Worm (Caenorhabditis elegans) whole organism, L4 larva: Measurements from ENCODE around the gene spv-1.

ENCODE experiments used
- F26F4.8 ChIP-seq: fragments of 200-800 bp; sonication (Bioruptor generic); conservative IDR thresholded peaks from 2 replicates; pipeline ENCODE4 v1.3.6; 2022; ENCODE audit warnings: missing genetic modification characterization, missing compliant biosample characterization
- F49E8.2 ChIP-seq: sonication (generic microtip); optimal IDR thresholded peaks from 2 replicates; lab custom pipeline; 2016; ENCODE audit warnings: missing compliant biosample characterization, mild to moderate bottlenecking, missing genetic modification characterization, borderline replicate concordance
- R02D3.7 ChIP-seq: fragments of 150-350 bp; sonication (generic microtip); optimal IDR thresholded peaks from 3 replicates; lab custom pipeline; 2014; ENCODE audit warnings: missing biosample characterization, missing genetic modification characterization
- T20F7.1 ChIP-seq: fragments of 200-800 bp; sonication (Bioruptor generic); optimal IDR thresholded peaks from 2 replicates; lab custom pipeline; 2018; ENCODE audit warnings: mild to moderate bottlenecking, missing genetic modification characterization, missing compliant biosample characterization
- Y48G9A.11 ChIP-seq: fragments of 200-800 bp; sonication (Bioruptor generic); IDR thresholded peaks from 2 replicates; pipeline ENCODE4 v1.3.6; 2022; ENCODE audit warnings: missing genetic modification reagents, missing genetic modification characterization, missing compliant biosample characterization
- Y5F2A.4 ChIP-seq: fragments of 200-800 bp; sonication (Bioruptor generic); optimal IDR thresholded peaks from 2 replicates; lab custom pipeline; 2018; ENCODE audit warnings: mild to moderate bottlenecking, missing genetic modification characterization, missing compliant biosample characterization
- ZK546.5 ChIP-seq, 2 experiments: sonication (generic microtip); optimal IDR thresholded peaks; 2 replicates each; lab custom pipeline; 2017; ENCODE audit warnings: missing biosample characterization in 2 of 2, missing genetic modification characterization in 2 of 2
- ama-1 ChIP-seq: fragments of 150-350 bp; optimal IDR thresholded peaks from 2 replicates; lab custom pipeline; 2014; ENCODE audit warnings: inconsistent platforms, mixed read lengths
- arid-1 ChIP-seq: fragments of 200-800 bp; sonication (Bioruptor generic); conservative IDR thresholded peaks from 2 replicates; pipeline ENCODE4 v1.3.6; 2022; ENCODE audit warnings: missing genetic modification reagents, missing genetic modification characterization, missing compliant biosample characterization
- ceh-32 ChIP-seq: sonication (generic microtip); optimal IDR thresholded peaks from 2 replicates; lab custom pipeline; 2016; ENCODE audit warnings: mild to moderate bottlenecking, missing genetic modification characterization, missing compliant biosample characterization; ENCODE audit not compliant: poor library complexity
- ceh-82 ChIP-seq: sonication (generic microtip); optimal IDR thresholded peaks from 2 replicates; lab custom pipeline; 2017; ENCODE audit warnings: missing biosample characterization, missing genetic modification characterization
- cey-2 ChIP-seq: sonication (generic microtip); optimal IDR thresholded peaks from 3 replicates; lab custom pipeline; 2017; ENCODE audit warnings: missing genetic modification characterization, mild to moderate bottlenecking, missing compliant biosample characterization, antibody characterized with exemption, borderline replicate concordance; ENCODE audit not compliant: insufficient read depth
- dmd-6 ChIP-seq: fragments of 200-800 bp; sonication (Bioruptor generic); IDR thresholded peaks from 2 replicates; pipeline ENCODE4 v1.3.6; 2022; ENCODE audit warnings: missing genetic modification reagents, missing genetic modification characterization, missing compliant biosample characterization
- dmd-9 ChIP-seq: fragments of 200-800 bp; sonication (Bioruptor generic); IDR thresholded peaks from 2 replicates; pipeline ENCODE4 v1.3.6; 2022; ENCODE audit warnings: missing genetic modification reagents, missing genetic modification characterization, missing compliant biosample characterization
- duxl-1 ChIP-seq: sonication (generic microtip); optimal IDR thresholded peaks from 2 replicates; lab custom pipeline; 2016; ENCODE audit warnings: mild to moderate bottlenecking, missing genetic modification characterization, moderate library complexity, missing compliant biosample characterization; ENCODE audit not compliant: poor library complexity
- dve-1 ChIP-seq: sonication (generic microtip); optimal IDR thresholded peaks from 2 replicates; lab custom pipeline; 2017; ENCODE audit warnings: antibody characterized with exemption, mild to moderate bottlenecking, missing genetic modification characterization, missing compliant biosample characterization; ENCODE audit not compliant: insufficient read depth
- fos-1 ChIP-seq: fragments of 150-350 bp; optimal IDR thresholded peaks from 2 replicates; lab custom pipeline; 2014; ENCODE audit warnings: missing biosample characterization, missing genetic modification characterization
- gei-8 ChIP-seq: fragments of 200-800 bp; sonication (Bioruptor generic); optimal IDR thresholded peaks from 2 replicates; lab custom pipeline; 2018; ENCODE audit warnings: mild to moderate bottlenecking, missing genetic modification characterization, missing compliant biosample characterization
- hif-1 ChIP-seq, 2 experiments: sonication (generic microtip); optimal IDR thresholded peaks; 2 replicates each; lab custom pipeline; 2016 to 2017; ENCODE audit warnings: missing compliant biosample characterization in 2 of 2, missing genetic modification characterization in 2 of 2, missing genetic modification reagents in 2 of 2, missing genotype in 2 of 2, mild to moderate bottlenecking in 1 of 2
- hlh-30 ChIP-seq: sonication (generic microtip); optimal IDR thresholded peaks from 2 replicates; lab custom pipeline; 2017; ENCODE audit warnings: antibody characterized with exemption, mild to moderate bottlenecking, missing genetic modification characterization, missing compliant biosample characterization; ENCODE audit not compliant: insufficient read depth
- lin-29 ChIP-seq: fragments of 200-800 bp; sonication (Bioruptor generic); IDR thresholded peaks from 2 replicates; pipeline ENCODE4 v1.3.6; 2022; ENCODE audit warnings: missing genetic modification reagents, missing genetic modification characterization, missing compliant biosample characterization
- lin-38 ChIP-seq: fragments of 200-800 bp; sonication (Bioruptor generic); IDR thresholded peaks from 2 replicates; pipeline ENCODE4 v1.3.6; 2022; ENCODE audit warnings: missing genetic modification reagents, missing genetic modification characterization, missing compliant biosample characterization
- lin-39 ChIP-seq: fragments of 150-350 bp; optimal IDR thresholded peaks from 2 replicates; lab custom pipeline; 2014; ENCODE audit warnings: missing biosample characterization, missing genetic modification reagents, missing genetic modification characterization
- lir-3 ChIP-seq: sonication (generic microtip); optimal IDR thresholded peaks from 2 replicates; lab custom pipeline; 2016; ENCODE audit warnings: mild to moderate bottlenecking, missing genetic modification characterization, missing compliant biosample characterization
- lsy-2 ChIP-seq, 2 experiments: fragments of 150-350 bp in 1 of 2; sonication (generic microtip) in 1 of 2; optimal IDR thresholded peaks; 2 replicates each; lab custom pipeline; 2014 to 2017; ENCODE audit warnings: missing biosample characterization in 2 of 2, missing genetic modification characterization in 2 of 2
- madf-9 ChIP-seq: fragments of 200-800 bp; sonication (Bioruptor generic); conservative IDR thresholded peaks from 2 replicates; pipeline ENCODE4 v1.3.6; 2022; ENCODE audit warnings: missing genetic modification reagents, missing genetic modification characterization, missing compliant biosample characterization
- mdl-1 ChIP-seq, 2 experiments: fragments of 150-350 bp in 1 of 2; sonication (generic microtip) in 1 of 2; optimal IDR thresholded peaks; 2 replicates each; lab custom pipeline; 2014 to 2017; ENCODE audit warnings: missing biosample characterization in 2 of 2, missing genetic modification characterization in 2 of 2
- mep-1 ChIP-seq: fragments of 150-350 bp; sonication (generic microtip); optimal IDR thresholded peaks from 3 replicates; lab custom pipeline; 2014; ENCODE audit warnings: missing biosample characterization, missing genetic modification characterization
- mes-2 ChIP-seq: sonication (generic microtip); optimal IDR thresholded peaks from 2 replicates; lab custom pipeline; 2016; ENCODE audit warnings: missing genotype, mild to moderate bottlenecking, missing genetic modification characterization, missing compliant biosample characterization; ENCODE audit not compliant: poor library complexity, severe bottlenecking
- mxl-3 ChIP-seq: fragments of 200-800 bp; sonication (Bioruptor generic); optimal IDR thresholded peaks from 2 replicates; lab custom pipeline; 2018; ENCODE audit warnings: mild to moderate bottlenecking, missing genetic modification characterization, missing compliant biosample characterization
- nhr-28 ChIP-seq: fragments of 150-350 bp; optimal IDR thresholded peaks from 2 replicates; lab custom pipeline; 2014; ENCODE audit warnings: missing biosample characterization, missing genetic modification characterization
- nhr-42 ChIP-seq: fragments of 200-800 bp; sonication (Bioruptor generic); IDR thresholded peaks from 2 replicates; pipeline ENCODE4 v1.3.6; 2022; ENCODE audit warnings: missing genetic modification characterization, missing compliant biosample characterization
- nhr-48 ChIP-seq: sonication (generic microtip); optimal IDR thresholded peaks from 2 replicates; lab custom pipeline; 2016; ENCODE audit warnings: mild to moderate bottlenecking, missing genetic modification characterization, missing compliant biosample characterization
- nhr-76 ChIP-seq: fragments of 150-350 bp; optimal IDR thresholded peaks from 2 replicates; lab custom pipeline; 2014; ENCODE audit warnings: missing biosample characterization, missing genetic modification characterization
- nhr-77 ChIP-seq: fragments of 150-350 bp; optimal IDR thresholded peaks from 2 replicates; lab custom pipeline; 2014; ENCODE audit warnings: missing biosample characterization, missing genetic modification characterization
- pqm-1 ChIP-seq: sonication (generic microtip); optimal IDR thresholded peaks from 2 replicates; lab custom pipeline; 2017; ENCODE audit warnings: missing biosample characterization, missing genetic modification characterization
- saeg-2 ChIP-seq: fragments of 200-800 bp; sonication (Bioruptor generic); IDR thresholded peaks from 2 replicates; pipeline ENCODE4 v1.3.6; 2022; ENCODE audit warnings: missing genetic modification reagents, missing genetic modification characterization, missing compliant biosample characterization
- snpc-1.2 ChIP-seq: fragments of 200-800 bp; sonication (Bioruptor generic); IDR thresholded peaks from 2 replicates; pipeline ENCODE4 v1.3.6; 2022; ENCODE audit warnings: missing genetic modification reagents, missing genetic modification characterization, missing compliant biosample characterization
- snpc-4 ChIP-seq: fragments of 150-350 bp; optimal IDR thresholded peaks from 2 replicates; lab custom pipeline; 2014; ENCODE audit warnings: missing biosample characterization, missing genetic modification characterization
- spr-1 ChIP-seq: sonication (generic microtip); optimal IDR thresholded peaks from 2 replicates; lab custom pipeline; 2016; ENCODE audit warnings: mild to moderate bottlenecking, missing genetic modification characterization, missing compliant biosample characterization
- tag-97 ChIP-seq: fragments of 200-800 bp; sonication (Bioruptor generic); IDR thresholded peaks from 2 replicates; pipeline ENCODE4 v1.3.6; 2022; ENCODE audit warnings: missing genetic modification characterization, missing compliant biosample characterization
- unc-130 ChIP-seq: sonication (generic microtip); optimal IDR thresholded peaks from 2 replicates; lab custom pipeline; 2016; ENCODE audit warnings: missing genetic modification reagents, missing genetic modification characterization, missing compliant biosample characterization
- unc-39 ChIP-seq: sonication (generic microtip); optimal IDR thresholded peaks from 2 replicates; lab custom pipeline; 2017; ENCODE audit warnings: missing biosample characterization, missing genetic modification characterization
- unc-62 ChIP-seq, 3 experiments: fragments of 150-350 bp in 1 of 3; sonication (generic microtip); optimal IDR thresholded peaks in 2 of 3; peaks in 1 of 3; 1 replicate in 1 of 3; 2 replicates in 2 of 3; lab custom pipeline; 2014 to 2017; ENCODE audit warnings: missing biosample characterization in 3 of 3, missing genetic modification characterization in 3 of 3, missing genetic modification reagents in 3 of 3, missing genotype in 1 of 3
- vab-7 ChIP-seq: fragments of 200-800 bp; sonication (Bioruptor generic); IDR thresholded peaks from 2 replicates; pipeline ENCODE4 v1.3.6; 2022; ENCODE audit warnings: missing genetic modification reagents, missing genetic modification characterization, missing compliant biosample characterization
- zag-1 ChIP-seq: fragments of 150-350 bp; optimal IDR thresholded peaks from 2 replicates; lab custom pipeline; 2014; ENCODE audit warnings: missing biosample characterization, missing genetic modification characterization
- zip-11 ChIP-seq: fragments of 200-800 bp; sonication (Bioruptor generic); IDR thresholded peaks from 2 replicates; pipeline ENCODE4 v1.3.6; 2022; ENCODE audit warnings: missing genetic modification characterization, missing compliant biosample characterization
- ztf-11 ChIP-seq: fragments of 150-350 bp; optimal IDR thresholded peaks from 2 replicates; lab custom pipeline; 2014; ENCODE audit warnings: missing biosample characterization, missing genetic modification characterization
- ztf-7 ChIP-seq: fragments of 150-350 bp; optimal IDR thresholded peaks from 2 replicates; lab custom pipeline; 2014; ENCODE audit warnings: missing biosample characterization, missing genetic modification characterization

Gene spv-1

DNA sequence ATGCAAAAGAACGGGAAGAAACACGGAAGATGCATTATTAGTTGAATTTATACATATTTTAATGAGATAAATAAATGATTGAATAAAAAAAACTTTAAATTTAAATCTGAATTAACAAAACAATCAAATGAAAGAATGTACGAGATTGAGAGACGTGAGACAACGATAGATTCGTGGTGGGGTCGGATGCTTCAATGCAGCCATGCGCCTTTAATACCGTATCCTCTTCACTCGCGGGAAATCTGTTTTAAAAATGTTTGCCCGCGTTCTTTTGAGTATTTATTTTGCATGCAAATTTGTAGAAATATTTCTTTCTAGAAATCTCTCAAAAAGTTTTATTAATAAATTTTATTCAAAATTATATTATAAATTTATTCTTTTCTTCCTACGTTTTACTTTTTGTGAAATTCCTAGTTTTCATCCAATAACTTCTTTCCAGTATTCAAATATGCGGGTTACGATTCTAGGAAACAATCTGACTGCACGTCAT, 48.1 kb downstream of the spv-1 start, which contains the start of gene perm-1:
Gene perm-1, plus strand, starts transcription at position 440 of the 490 bp plus-strand sequence.
- TF ChIP-seq duxl-1 (tag; lab: Kevin White, UChicago) (no peak), ztf-7 (tag; lab: Kevin White, UChicago) (no peak), nhr-42 (GFP tag; lab: Robert Waterston, UW) (no peak), dmd-6 (GFP tag; lab: Robert Waterston, UW) (no peak), lin-29 (no peak), lin-39 (tag; lab: Kevin White, UChicago) (no peak), zag-1 (tag; lab: Kevin White, UChicago) (no peak), snpc-4 (tag; lab: Kevin White, UChicago) (no peak), mxl-3 (GFP tag; lab: Kevin White, UChicago) (no peak), lir-3 (tag; lab: Kevin White, UChicago) (no peak), R02D3.7 (tag; lab: Kevin White, UChicago) (no peak), vab-7 (GFP tag; lab: Robert Waterston, UW) (no peak), lin-38 (GFP tag; lab: Robert Waterston, UW) (peak; percentile 69), Y5F2A.4 (GFP tag; lab: Kevin White, UChicago) (no peak), lsy-2 (tag; optimal IDR thresholded peaks at IDR 0.05; lab: Kevin White, UChicago) (peak in 1 of 2 experiments; percentile 69), spr-1 (no peak), fos-1 (tag; lab: Kevin White, UChicago) (no peak), saeg-2 (no peak), snpc-1.2 (GFP tag; lab: Robert Waterston, UW) (peak; percentile 60; the same call in 1 of the 2 replicates), F26F4.8 (no peak), pqm-1 (tag; lab: Kevin White, UChicago) (no peak), tag-97 (GFP tag; lab: Robert Waterston, UW) (no peak), cey-2 (tag; lab: Kevin White, UChicago) (no peak), unc-130 (GFP tag; lab: Kevin White, UChicago) (peak; percentile 75), Y48G9A.11 (GFP tag; lab: Robert Waterston, UW) (peak; percentile 79), F49E8.2 (tag; lab: Kevin White, UChicago) (peak; percentile 67), ceh-32 (tag; lab: Kevin White, UChicago) (no peak), hlh-30 (tag; lab: Kevin White, UChicago) (no peak), nhr-77 (tag; lab: Kevin White, UChicago) (no peak), mdl-1 (tag; optimal IDR thresholded peaks at IDR 0.05; lab: Kevin White, UChicago) (no peak), ztf-11 (tag; lab: Kevin White, UChicago) (no peak), unc-39 (tag; lab: Kevin White, UChicago) (no peak), zip-11 (GFP tag; lab: Robert Waterston, UW) (no peak), mep-1 (no peak), T20F7.1 (GFP tag; lab: Kevin White, UChicago) (no peak), madf-9 (GFP tag; lab: Robert Waterston, UW) (no peak), ceh-82 (tag; lab: Kevin White, UChicago) (no peak), nhr-76 (no peak), ZK546.5 (tag; optimal IDR thresholded peaks at IDR 0.05; lab: Kevin White, UChicago) (no peak)
- TF ChIP-seq, all 104 proteins: peak for 6

DNA sequence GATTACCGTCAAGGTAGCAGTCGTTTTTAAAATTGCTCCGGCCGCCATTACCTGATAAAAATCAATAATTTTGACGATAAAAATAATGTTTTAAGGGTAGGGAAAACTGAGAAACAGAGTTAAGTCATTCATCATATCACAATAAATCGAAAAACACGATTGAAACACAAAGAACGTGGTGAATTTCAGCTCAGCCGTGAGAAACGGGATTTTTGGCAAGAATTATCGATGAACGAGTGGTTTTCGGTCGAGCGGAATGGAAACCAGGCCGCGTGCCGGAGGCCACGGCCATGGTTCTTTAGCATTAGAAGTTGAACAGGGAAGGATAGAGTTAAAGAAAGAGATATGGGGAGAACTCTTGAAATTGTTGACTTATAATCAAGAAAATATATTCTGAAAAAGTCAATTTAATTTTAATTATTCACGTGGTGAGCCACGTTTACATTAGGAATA, 49.2 kb downstream of the spv-1 start, which contains the start of the genes vha-4 and T01H3.5:
Gene vha-4, minus strand, starts transcription at position 51 of the 453 bp plus-strand sequence.
Gene T01H3.5, plus strand, starts transcription at position 351 of the 453 bp plus-strand sequence.
- no peak for TF ChIP-seq unc-62 (GFP tag; optimal IDR thresholded peaks at IDR 0.05 in 1 of 2; lab: Kevin White, UChicago)
- no peak for TF ChIP-seq unc-62 (tag; optimal IDR thresholded peaks at IDR 0.05; lab: Kevin White, UChicago)
- no peak for TF ChIP-seq lir-3 (tag; lab: Kevin White, UChicago)
- TF ChIP-seq nhr-48 (tag; lab: Kevin White, UChicago) = no peak
- peak; percentile 29; the same call in 1 of the 2 replicates for TF ChIP-seq lin-38 (GFP tag; lab: Robert Waterston, UW)
- TF ChIP-seq dve-1 (tag; lab: Kevin White, UChicago) = no peak
- no peak for TF ChIP-seq arid-1 (GFP tag; lab: Robert Waterston, UW)
- TF ChIP-seq ceh-82 (tag; lab: Kevin White, UChicago) = no peak
- no peak for TF ChIP-seq dmd-9
- peak; percentile 33 for TF ChIP-seq mxl-3 (GFP tag; lab: Kevin White, UChicago)
- peak; percentile 8 for TF ChIP-seq nhr-28 (tag; lab: Kevin White, UChicago)
- TF ChIP-seq mep-1 = no peak
- peak; percentile 70 for TF ChIP-seq mes-2
- no peak for TF ChIP-seq gei-8
- peak; percentile 44 for TF ChIP-seq ama-1
- TF ChIP-seq zip-11 (GFP tag; lab: Robert Waterston, UW) = no peak
- peak in 1 of 2 experiments; percentile 16 for TF ChIP-seq hif-1 (tag; optimal IDR thresholded peaks at IDR 0.05; lab: Kevin White, UChicago)
